Worm (Caenorhabditis elegans): Measurements from ENCODE around the gene npr-38.

DNA sequence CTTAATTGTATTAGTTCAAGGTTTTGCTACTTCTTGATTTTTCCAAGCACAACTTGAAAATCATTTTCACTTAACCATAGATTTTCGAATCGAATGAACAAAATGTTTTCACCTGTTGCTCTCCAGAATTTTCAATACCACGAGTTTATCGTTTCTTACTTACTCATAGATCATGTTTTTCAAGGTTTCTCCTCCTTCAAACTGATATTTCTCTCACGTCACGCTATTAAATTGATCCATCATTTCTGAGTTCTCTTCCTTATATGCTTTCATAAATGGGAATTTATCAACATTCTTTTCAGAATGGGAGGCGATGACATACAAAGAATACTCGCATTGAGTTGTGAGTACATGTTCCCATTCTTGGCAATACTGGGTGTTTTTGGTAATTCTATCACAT is at the start of gene npr-38:
- no peak for TF ChIP-seq php-3 (GFP tag; IDR thresholded peaks at IDR 0.05)
- no peak for TF ChIP-seq fkh-10 (GFP tag; optimal IDR thresholded peaks at IDR 0.05)
- TF ChIP-seq aha-1 (tag): no peak
- TF ChIP-seq F44E2.7 (GFP tag; IDR thresholded peaks at IDR 0.05): no peak
- no peak for TF ChIP-seq nhr-237 (tag; optimal IDR thresholded peaks at IDR 0.05)

Measured in whole organism, L4 larva.